Fruit fly (Drosophila melanogaster) whole organism, embryonic: ENCODE measurements around the gene Drs.
A peak's percentile ranks its signal among the peaks of the same experiment; 100 is the strongest.

Experiments used
- Asciz ChIP-seq: fragments of 200-800 bp; sonication (Bioruptor generic); optimal IDR thresholded peaks from 2 replicates; lab custom pipeline; 2017; ENCODE audit warnings: missing biosample characterization, mild to moderate bottlenecking, missing genetic modification characterization, missing genetic modification reagents
- Atf-2 ChIP-seq: fragments of 200-800 bp; sonication (Bioruptor generic); optimal IDR thresholded peaks from 2 replicates; lab custom pipeline; 2016; ENCODE audit warnings: missing biosample characterization, missing genetic modification characterization
- Atf3 ChIP-seq: fragments of 200-800 bp; sonication (Bioruptor generic); optimal IDR thresholded peaks from 3 replicates; lab custom pipeline; 2016; ENCODE audit warnings: missing biosample characterization, missing genetic modification characterization
- Atf6 ChIP-seq: fragments of 200-800 bp; sonication (Bioruptor generic); IDR thresholded peaks from 2 replicates; pipeline ENCODE4 v1.3.6; 2022; ENCODE audit warnings: missing biosample characterization, missing genetic modification characterization
- BEAF-32 ChIP-seq: fragments of 200-800 bp; sonication (Bioruptor generic); optimal IDR thresholded peaks from 3 replicates; lab custom pipeline; 2017; ENCODE audit warnings: missing biosample characterization, missing genetic modification characterization, mild to moderate bottlenecking, moderate library complexity, missing genetic modification reagents
- Bteb2 ChIP-seq: fragments of 200-800 bp; sonication (Bioruptor generic); optimal IDR thresholded peaks from 2 replicates; lab custom pipeline; 2016; ENCODE audit warnings: missing biosample characterization, missing genetic modification characterization
- CG10431 ChIP-seq: fragments of 200-800 bp; sonication (Bioruptor generic); optimal IDR thresholded peaks from 3 replicates; lab custom pipeline; 2018; ENCODE audit warnings: missing biosample characterization, mild to moderate bottlenecking, missing genetic modification characterization
- CG10565 ChIP-seq: fragments of 200-800 bp; sonication (Bioruptor generic); optimal IDR thresholded peaks from 3 replicates; lab custom pipeline; 2016; ENCODE audit warnings: missing biosample characterization, mild to moderate bottlenecking, missing genetic modification characterization
- CG11696 ChIP-seq: fragments of 200-800 bp; sonication (Bioruptor generic); IDR thresholded peaks from 2 replicates; pipeline ENCODE4 v1.3.6; 2022; ENCODE audit warnings: missing biosample characterization, missing genetic modification characterization
- CG12744 ChIP-seq: fragments of 200-800 bp; sonication (Bioruptor generic); optimal IDR thresholded peaks from 2 replicates; lab custom pipeline; 2016; ENCODE audit warnings: missing biosample characterization, missing genetic modification characterization
- CG13287 ChIP-seq: fragments of 200-800 bp; sonication (Bioruptor generic); IDR thresholded peaks from 2 replicates; pipeline ENCODE4 v1.3.6; 2022; ENCODE audit warnings: missing biosample characterization, missing genetic modification characterization; ENCODE audit not compliant: partially characterized antibody
- CG13775 ChIP-seq: fragments of 200-800 bp; sonication (Bioruptor generic); optimal IDR thresholded peaks from 3 replicates; lab custom pipeline; 2017; ENCODE audit warnings: missing biosample characterization, mild to moderate bottlenecking, missing genetic modification characterization
- CG14710 ChIP-seq: fragments of 200-800 bp; sonication (Bioruptor generic); optimal IDR thresholded peaks from 3 replicates; lab custom pipeline; 2019; ENCODE audit warnings: missing biosample characterization, mild to moderate bottlenecking, missing genetic modification characterization, moderate library complexity
- CG2889 ChIP-seq: fragments of 200-800 bp; sonication (Bioruptor generic); IDR thresholded peaks from 3 replicates; pipeline ENCODE4 v1.3.6; 2022; ENCODE audit warnings: missing biosample characterization, missing genetic modification characterization
- CG43689 ChIP-seq: fragments of 200-800 bp; sonication (Bioruptor generic); IDR thresholded peaks from 2 replicates; pipeline ENCODE4 v1.3.6; 2022; ENCODE audit warnings: missing biosample characterization, missing genetic modification characterization
- CG4730 ChIP-seq: fragments of 200-800 bp; sonication (Bioruptor generic); IDR thresholded peaks from 2 replicates; pipeline ENCODE4 v1.3.6; 2022; ENCODE audit warnings: missing biosample characterization, missing genetic modification characterization
- CG5180 ChIP-seq: fragments of 200-800 bp; sonication (Bioruptor generic); optimal IDR thresholded peaks from 3 replicates; lab custom pipeline; 2017; ENCODE audit warnings: missing biosample characterization, missing genetic modification characterization, mild to moderate bottlenecking, moderate library complexity, missing genetic modification reagents
- CG5245 ChIP-seq: fragments of 200-800 bp; sonication (Bioruptor generic); optimal IDR thresholded peaks from 3 replicates; lab custom pipeline; 2016; ENCODE audit warnings: missing biosample characterization, missing genetic modification characterization
- CG5953 ChIP-seq: fragments of 200-800 bp; sonication (Bioruptor generic); IDR thresholded peaks from 2 replicates; pipeline ENCODE4 v1.3.6; 2022; ENCODE audit warnings: missing biosample characterization, missing genetic modification characterization
- CG6683 ChIP-seq: fragments of 200-800 bp; sonication (Bioruptor generic); optimal IDR thresholded peaks from 2 replicates; lab custom pipeline; 2017; ENCODE audit warnings: missing biosample characterization, mild to moderate bottlenecking, missing genetic modification characterization, missing genetic modification reagents
- CG7372 ChIP-seq: fragments of 200-800 bp; sonication (Bioruptor generic); IDR thresholded peaks from 2 replicates; pipeline ENCODE4 v1.3.6; 2022; ENCODE audit warnings: missing biosample characterization, missing genetic modification characterization
- CG9437 ChIP-seq: fragments of 200-800 bp; sonication (Bioruptor generic); optimal IDR thresholded peaks from 2 replicates; lab custom pipeline; 2018; ENCODE audit warnings: missing biosample characterization, mild to moderate bottlenecking, missing genetic modification characterization
- CG9609 ChIP-seq: fragments of 200-800 bp; sonication (Bioruptor generic); optimal IDR thresholded peaks from 3 replicates; lab custom pipeline; 2016; ENCODE audit warnings: missing biosample characterization, missing genetic modification characterization
- Chrac-16 ChIP-seq: fragments of 200-800 bp; sonication (Bioruptor generic); optimal IDR thresholded peaks from 3 replicates; lab custom pipeline; 2016; ENCODE audit warnings: missing biosample characterization, missing genetic modification characterization
- Dad ChIP-seq: fragments of 200-800 bp; sonication (Bioruptor generic); optimal IDR thresholded peaks from 3 replicates; lab custom pipeline; 2016; ENCODE audit warnings: missing biosample characterization, missing genetic modification characterization
- Doc2 ChIP-seq: fragments of 200-800 bp; sonication (Bioruptor generic); IDR thresholded peaks from 2 replicates; pipeline ENCODE4 v1.3.6; 2022; ENCODE audit warnings: missing biosample characterization, missing genetic modification characterization
- E2f2 ChIP-seq: fragments of 200-800 bp; sonication (Bioruptor generic); IDR thresholded peaks from 2 replicates; pipeline ENCODE4 v1.3.6; 2022; ENCODE audit warnings: missing biosample characterization, missing genetic modification characterization
- Eip74EF ChIP-seq, 2 experiments: fragments of 200-800 bp in 1 of 2; fragments of >200 bp in 1 of 2; sonication (Bioruptor generic) in 1 of 2; optimal IDR thresholded peaks; 2 replicates each; lab custom pipeline; 2017 to 2019; ENCODE audit warnings: missing biosample characterization in 2 of 2, missing genetic modification characterization in 2 of 2, mild to moderate bottlenecking in 1 of 2, moderate library complexity in 1 of 2
- Lim3 ChIP-seq: fragments of 200-800 bp; sonication (Bioruptor generic); IDR thresholded peaks from 2 replicates; pipeline ENCODE4 v1.3.6; 2022; ENCODE audit warnings: missing biosample characterization, missing genetic modification characterization
- Mad ChIP-seq: fragments of 200-800 bp; sonication (Bioruptor generic); optimal IDR thresholded peaks from 2 replicates; lab custom pipeline; 2016; ENCODE audit warnings: missing biosample characterization, missing genetic modification characterization
- Ravus ChIP-seq: fragments of 200-800 bp; sonication (Bioruptor generic); IDR thresholded peaks from 2 replicates; pipeline ENCODE4 v1.3.6; 2022; ENCODE audit warnings: missing biosample characterization, missing genetic modification characterization
- Six4 ChIP-seq: fragments of 200-800 bp; sonication (Bioruptor generic); optimal IDR thresholded peaks from 2 replicates; lab custom pipeline; 2016; ENCODE audit warnings: missing biosample characterization, missing genetic modification characterization
- Trl ChIP-seq, 3 experiments: fragments of >200 bp in 2 of 3; fragments of 200-800 bp in 1 of 3; sonication (Bioruptor generic) in 1 of 3; optimal IDR thresholded peaks; 2 replicates in 1 of 3; 3 replicates in 2 of 3; lab custom pipeline; 2016 to 2017; ENCODE audit warnings: missing biosample characterization in 1 of 3, missing genetic modification characterization in 1 of 3
- Xbp1 ChIP-seq: fragments of 200-800 bp; sonication (Bioruptor generic); optimal IDR thresholded peaks from 3 replicates; lab custom pipeline; 2016; ENCODE audit warnings: missing biosample characterization, mild to moderate bottlenecking, missing genetic modification characterization
- cwo ChIP-seq: fragments of 200-800 bp; sonication (Bioruptor generic); optimal IDR thresholded peaks from 3 replicates; lab custom pipeline; 2017; ENCODE audit warnings: missing biosample characterization, missing genetic modification characterization, mild to moderate bottlenecking, moderate library complexity, missing genetic modification reagents
- dimm ChIP-seq: fragments of 200-800 bp; sonication (Bioruptor generic); IDR thresholded peaks from 2 replicates; pipeline ENCODE4 v1.3.6; 2022; ENCODE audit warnings: missing biosample characterization, missing genetic modification characterization
- dysf ChIP-seq: fragments of 200-800 bp; sonication (Bioruptor generic); IDR thresholded peaks from 3 replicates; pipeline ENCODE4 v1.3.6; 2022; ENCODE audit warnings: missing biosample characterization, missing genetic modification characterization
- ems ChIP-seq: fragments of 200-800 bp; sonication (Bioruptor generic); optimal IDR thresholded peaks from 3 replicates; lab custom pipeline; 2016; ENCODE audit warnings: missing biosample characterization, missing genetic modification characterization
- gro ChIP-seq: fragments of 200-800 bp; sonication (Bioruptor generic); optimal IDR thresholded peaks from 2 replicates; lab custom pipeline; 2016; ENCODE audit warnings: missing biosample characterization, missing genetic modification characterization
- her ChIP-seq: fragments of 200-800 bp; sonication (Bioruptor generic); optimal IDR thresholded peaks from 2 replicates; lab custom pipeline; 2016; ENCODE audit warnings: missing biosample characterization, missing genetic modification characterization
- lbe ChIP-seq: fragments of 200-800 bp; sonication (Bioruptor generic); optimal IDR thresholded peaks from 2 replicates; lab custom pipeline; 2016; ENCODE audit warnings: missing biosample characterization, mild to moderate bottlenecking, missing genetic modification characterization
- lmd ChIP-seq: fragments of 200-800 bp; sonication (Bioruptor generic); IDR thresholded peaks from 2 replicates; pipeline ENCODE4 v1.3.6; 2022; ENCODE audit warnings: missing biosample characterization, missing genetic modification characterization
- luna ChIP-seq: fragments of 200-800 bp; sonication (Bioruptor generic); optimal IDR thresholded peaks from 2 replicates; lab custom pipeline; 2016; ENCODE audit warnings: missing biosample characterization, missing genetic modification characterization
- maf-S ChIP-seq: fragments of 200-800 bp; sonication (Bioruptor generic); optimal IDR thresholded peaks from 2 replicates; lab custom pipeline; 2016; ENCODE audit warnings: missing biosample characterization, missing genetic modification characterization
- odd ChIP-seq: fragments of 200-800 bp; sonication (Bioruptor generic); optimal IDR thresholded peaks from 2 replicates; lab custom pipeline; 2017; ENCODE audit warnings: missing biosample characterization, mild to moderate bottlenecking, missing genetic modification characterization
- peb ChIP-seq: fragments of 200-800 bp; sonication (Bioruptor generic); IDR thresholded peaks from 2 replicates; pipeline ENCODE4 v1.3.6; 2022; ENCODE audit warnings: missing biosample characterization, missing genetic modification characterization
- pita ChIP-seq: fragments of 200-800 bp; sonication (Bioruptor generic); optimal IDR thresholded peaks from 2 replicates; lab custom pipeline; 2017; ENCODE audit warnings: missing biosample characterization, mild to moderate bottlenecking, missing genetic modification characterization
- pros ChIP-seq: fragments of 200-800 bp; sonication (Bioruptor generic); optimal IDR thresholded peaks from 3 replicates; lab custom pipeline; 2019; ENCODE audit warnings: missing biosample characterization, mild to moderate bottlenecking, missing genetic modification characterization, moderate library complexity
- salm ChIP-seq: fragments of 200-800 bp; sonication (Bioruptor generic); optimal IDR thresholded peaks from 2 replicates; lab custom pipeline; 2018; ENCODE audit warnings: missing biosample characterization, mild to moderate bottlenecking, missing genetic modification characterization
- shn ChIP-seq: fragments of 200-800 bp; sonication (Bioruptor generic); optimal IDR thresholded peaks from 3 replicates; lab custom pipeline; 2016; ENCODE audit warnings: missing biosample characterization, missing genetic modification characterization
- sima ChIP-seq: fragments of 200-800 bp; sonication (Bioruptor generic); optimal IDR thresholded peaks from 2 replicates; lab custom pipeline; 2016; ENCODE audit warnings: missing biosample characterization, missing genetic modification characterization
- tio ChIP-seq: fragments of 200-800 bp; sonication (Bioruptor generic); optimal IDR thresholded peaks from 2 replicates; lab custom pipeline; 2017; ENCODE audit warnings: missing biosample characterization, missing genetic modification characterization, inconsistent platforms

Gene Drs

DNA sequence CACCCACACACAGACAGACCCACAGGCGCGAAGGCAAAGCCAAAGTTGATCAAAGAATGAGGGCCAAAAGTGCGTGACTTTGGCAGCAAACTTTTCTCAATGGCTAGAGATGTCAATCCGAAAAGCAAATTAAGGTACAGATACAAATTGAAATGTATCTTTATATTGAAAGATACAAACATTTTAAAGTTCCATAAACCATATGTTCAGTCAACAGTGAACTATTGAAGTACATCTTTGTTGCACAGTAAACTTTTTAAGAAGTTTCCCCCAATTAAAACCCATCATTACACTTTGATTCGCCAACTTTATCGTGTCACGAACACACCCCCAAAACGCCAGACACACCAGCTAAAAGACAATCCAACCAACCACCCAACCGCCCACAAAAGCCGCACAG is 42.3 kb downstream of the Drs start:
- no peak for TF ChIP-seq pros
- TF ChIP-seq CG43689 (GFP tag; lab: Robert Waterston, UW) = no peak
- TF ChIP-seq CG7372 (GFP tag; lab: Robert Waterston, UW) = 0 out of 2 replicates have a peak, but pooled peaks have one; percentile 8
- peak; percentile 4 for TF ChIP-seq CG13775 (GFP tag; lab: Kevin White, UChicago)
- TF ChIP-seq CG11696 (GFP tag; lab: Robert Waterston, UW) = no peak
- TF ChIP-seq CG14710 (tag; lab: Kevin White, UChicago) = no peak
- TF ChIP-seq cwo (GFP tag; lab: Kevin White, UChicago) = peak; percentile 42
- TF ChIP-seq CG10565 = no peak
- TF ChIP-seq Ravus = no peak
- TF ChIP-seq CG10431 = no peak
- no peak for TF ChIP-seq maf-S (GFP tag; lab: Kevin White, UChicago)
- no peak for TF ChIP-seq Lim3 (GFP tag; lab: Robert Waterston, UW)
- no peak for TF ChIP-seq E2f2 (GFP tag; lab: Robert Waterston, UW)
- TF ChIP-seq Eip74EF (GFP tag; optimal IDR thresholded peaks at IDR 0.05; lab: Kevin White, UChicago) = no peak
- no peak for TF ChIP-seq Atf-2 (GFP tag; lab: Kevin White, UChicago)
- no peak for TF ChIP-seq lbe (GFP tag; lab: Kevin White, UChicago)
- TF ChIP-seq CG5953 (GFP tag; lab: Robert Waterston, UW) = no peak
- TF ChIP-seq Mad (GFP tag; lab: Kevin White, UChicago) = no peak
- no peak for TF ChIP-seq pita (GFP tag; lab: Kevin White, UChicago)
- TF ChIP-seq BEAF-32 (GFP tag; lab: Kevin White, UChicago) = peak; percentile 64
- no peak for TF ChIP-seq Asciz (GFP tag; lab: Kevin White, UChicago)
- TF ChIP-seq CG5180 (GFP tag; lab: Kevin White, UChicago) = no peak
- peak; percentile 58; the same call in 2 of the 3 replicates for TF ChIP-seq dysf
- TF ChIP-seq shn (GFP tag; lab: Kevin White, UChicago) = no peak
- TF ChIP-seq CG13287 = peak; percentile 70
- peak; percentile 10 for TF ChIP-seq gro (GFP tag; lab: Kevin White, UChicago)
- TF ChIP-seq odd = no peak
- TF ChIP-seq tio = no peak
- no peak for TF ChIP-seq luna
- TF ChIP-seq her (GFP tag; lab: Kevin White, UChicago) = peak; percentile 44
- no peak for TF ChIP-seq Six4 (GFP tag; lab: Kevin White, UChicago)
- TF ChIP-seq Bteb2 = no peak
- TF ChIP-seq lmd (GFP tag; lab: Robert Waterston, UW) = peak; percentile 27; the same call in 1 of the 2 replicates
- TF ChIP-seq peb (GFP tag; lab: Robert Waterston, UW) = no peak
- no peak for TF ChIP-seq Doc2 (GFP tag; lab: Robert Waterston, UW)
- no peak for TF ChIP-seq CG6683 (GFP tag; lab: Kevin White, UChicago)
- TF ChIP-seq CG2889 (GFP tag; lab: Robert Waterston, UW) = no peak
- no peak for TF ChIP-seq salm (tag; lab: Kevin White, UChicago)
- no peak for TF ChIP-seq sima (GFP tag; lab: Kevin White, UChicago)
- no peak for TF ChIP-seq CG9609 (GFP tag; lab: Kevin White, UChicago)
- TF ChIP-seq CG12744 (GFP tag; lab: Kevin White, UChicago) = no peak
- no peak for TF ChIP-seq CG9437 (GFP tag; lab: Kevin White, UChicago)
- no peak for TF ChIP-seq Dad (GFP tag; lab: Kevin White, UChicago)
- TF ChIP-seq Trl (optimal IDR thresholded peaks at IDR 0.05; lab: Kevin White, UChicago) = no peak
- TF ChIP-seq Trl (GFP tag; optimal IDR thresholded peaks at IDR 0.05; lab: Kevin White, UChicago) = peak; percentile 4
- no peak for TF ChIP-seq ems (GFP tag; lab: Kevin White, UChicago)
- no peak for TF ChIP-seq CG4730 (GFP tag; lab: Robert Waterston, UW)
- TF ChIP-seq Atf3 (GFP tag; lab: Kevin White, UChicago) = no peak
- TF ChIP-seq Atf6 (GFP tag; lab: Robert Waterston, UW) = peak; percentile 70; the same call in 1 of the 2 replicates
- no peak for TF ChIP-seq Xbp1 (GFP tag; lab: Kevin White, UChicago)
- TF ChIP-seq dimm (GFP tag; lab: Robert Waterston, UW) = no peak
- no peak for TF ChIP-seq CG5245 (GFP tag; lab: Kevin White, UChicago)
- no peak for TF ChIP-seq Chrac-16 (GFP tag; lab: Kevin White, UChicago)
